Worm (Caenorhabditis elegans): ENCODE measurements around the gene K01A12.4.

- no peak for TF ChIP-seq nhr-237 (tag; optimal IDR thresholded peaks at IDR 0.05)
- TF ChIP-seq grh-1 (GFP tag; IDR thresholded peaks at IDR 0.05): no peak
- TF ChIP-seq nhr-71 (tag; optimal IDR thresholded peaks at IDR 0.05): no peak
- TF ChIP-seq nhr-47 (tag; optimal IDR thresholded peaks at IDR 0.05): no peak
- no peak for TF ChIP-seq lsy-2 (tag; optimal IDR thresholded peaks at IDR 0.05)
- no peak for TF ChIP-seq nhr-90 (tag; optimal IDR thresholded peaks at IDR 0.05; ENCODE audit: poor library complexity)
- TF ChIP-seq ama-1 (optimal IDR thresholded peaks at IDR 0.05): no peak
- TF ChIP-seq zag-1 (tag; optimal IDR thresholded peaks at IDR 0.05): no peak
Measured at ce11 chrX:8564451-8564795, 46.3 kb upstream of the K01A12.4 start.

All from whole organism, L1 larva.